Fruit fly (Drosophila melanogaster) whole organism, embryonic: ENCODE results near the gene CG32772.

ENCODE experiments used
- Aef1 ChIP-seq: fragments of 200-800 bp; sonication (Bioruptor generic); IDR thresholded peaks from 3 replicates; pipeline ENCODE4 v1.3.6; 2022; ENCODE audit warnings: missing biosample characterization, missing genetic modification characterization
- Asciz ChIP-seq: fragments of 200-800 bp; sonication (Bioruptor generic); optimal IDR thresholded peaks from 2 replicates; lab custom pipeline; 2017; ENCODE audit warnings: missing biosample characterization, mild to moderate bottlenecking, missing genetic modification characterization, missing genetic modification reagents
- Atf6 ChIP-seq: fragments of 200-800 bp; sonication (Bioruptor generic); IDR thresholded peaks from 2 replicates; pipeline ENCODE4 v1.3.6; 2022; ENCODE audit warnings: missing biosample characterization, missing genetic modification characterization
- Awh ChIP-seq: fragments of 200-800 bp; sonication (Bioruptor generic); IDR thresholded peaks from 2 replicates; pipeline ENCODE4, ENCODE4 v1.3.6; 2022; ENCODE audit warnings: missing biosample characterization, missing genetic modification characterization
- CG10147 ChIP-seq: fragments of 200-800 bp; sonication (Bioruptor generic); optimal IDR thresholded peaks from 2 replicates; lab custom pipeline; 2019; ENCODE audit warnings: missing biosample characterization, mild to moderate bottlenecking, missing genetic modification characterization, moderate library complexity
- CG10267 ChIP-seq: fragments of 200-800 bp; sonication (Bioruptor generic); optimal IDR thresholded peaks from 2 replicates; lab custom pipeline; 2018; ENCODE audit warnings: missing biosample characterization, mild to moderate bottlenecking, missing genetic modification characterization, moderate library complexity
- CG10321 ChIP-seq: fragments of 200-800 bp; sonication (Bioruptor generic); IDR thresholded peaks from 2 replicates; pipeline ENCODE4 v1.3.6; 2022; ENCODE audit warnings: missing biosample characterization, missing genetic modification characterization
- CG10366 ChIP-seq: fragments of 200-800 bp; sonication (Bioruptor generic); IDR thresholded peaks from 2 replicates; pipeline ENCODE4 v1.3.6; 2022; ENCODE audit warnings: missing biosample characterization, missing genetic modification characterization
- CG10543 ChIP-seq: fragments of 200-800 bp; sonication (Bioruptor generic); optimal IDR thresholded peaks from 3 replicates; lab custom pipeline; 2017; ENCODE audit warnings: missing biosample characterization, mild to moderate bottlenecking, missing genetic modification characterization, moderate library complexity
- CG10979 ChIP-seq: fragments of 200-800 bp; sonication (Bioruptor generic); optimal IDR thresholded peaks from 2 replicates; lab custom pipeline; 2018; ENCODE audit warnings: missing biosample characterization, mild to moderate bottlenecking, missing genetic modification characterization, moderate library complexity
- CG1233 ChIP-seq: fragments of 200-800 bp; sonication (Bioruptor generic); optimal IDR thresholded peaks from 4 replicates; lab custom pipeline; 2018; ENCODE audit warnings: missing biosample characterization, mild to moderate bottlenecking, missing genetic modification characterization
- CG13624 ChIP-seq: fragments of 200-800 bp; sonication (Bioruptor generic); optimal IDR thresholded peaks from 2 replicates; lab custom pipeline; 2016; ENCODE audit warnings: missing biosample characterization, missing genetic modification characterization
- CG15479 ChIP-seq: fragments of 200-800 bp; sonication (Bioruptor generic); optimal IDR thresholded peaks from 3 replicates; lab custom pipeline; 2019; ENCODE audit warnings: missing biosample characterization, mild to moderate bottlenecking, missing genetic modification characterization, moderate library complexity
- CG16815 ChIP-seq: fragments of 200-800 bp; sonication (Bioruptor generic); optimal IDR thresholded peaks from 3 replicates; lab custom pipeline; 2017; ENCODE audit warnings: missing biosample characterization, mild to moderate bottlenecking, missing genetic modification characterization
- CG17361 ChIP-seq: fragments of 200-800 bp; sonication (Bioruptor generic); IDR thresholded peaks from 3 replicates; pipeline ENCODE4 v1.3.6; 2022; ENCODE audit warnings: missing biosample characterization, missing genetic modification characterization
- CG3065 ChIP-seq: fragments of 200-800 bp; sonication (Bioruptor generic); optimal IDR thresholded peaks from 2 replicates; lab custom pipeline; 2016; ENCODE audit warnings: missing biosample characterization, missing genetic modification characterization
- CG31224 ChIP-seq: fragments of 200-800 bp; sonication (Bioruptor generic); IDR thresholded peaks from 2 replicates; pipeline ENCODE4 v1.3.6; 2022; ENCODE audit warnings: missing biosample characterization, missing genetic modification characterization
- CG34376 ChIP-seq: fragments of 200-800 bp; sonication (Bioruptor generic); optimal IDR thresholded peaks from 2 replicates; lab custom pipeline; 2018; ENCODE audit warnings: missing biosample characterization, mild to moderate bottlenecking, missing genetic modification characterization
- CG5953 ChIP-seq: fragments of 200-800 bp; sonication (Bioruptor generic); IDR thresholded peaks from 2 replicates; pipeline ENCODE4 v1.3.6; 2022; ENCODE audit warnings: missing biosample characterization, missing genetic modification characterization
- CG6791 ChIP-seq: fragments of 200-800 bp; sonication (Bioruptor generic); IDR thresholded peaks from 3 replicates; pipeline ENCODE4 v1.3.6; 2022; ENCODE audit warnings: missing biosample characterization, missing genetic modification characterization; ENCODE audit not compliant: partially characterized antibody
- CG7357 ChIP-seq: fragments of 200-800 bp; sonication (Bioruptor generic); IDR thresholded peaks from 3 replicates; pipeline ENCODE4 v1.3.6; 2022; ENCODE audit warnings: missing biosample characterization, missing genetic modification characterization
- CG7556 ChIP-seq: fragments of 200-800 bp; sonication (Bioruptor generic); optimal IDR thresholded peaks from 2 replicates; lab custom pipeline; 2017; ENCODE audit warnings: missing biosample characterization, mild to moderate bottlenecking, missing genetic modification characterization
- CG7963 ChIP-seq: fragments of 200-800 bp; sonication (Bioruptor generic); IDR thresholded peaks from 3 replicates; pipeline ENCODE4 v1.3.6; 2022; ENCODE audit warnings: missing biosample characterization, missing genetic modification characterization; ENCODE audit not compliant: partially characterized antibody
- CG8478 ChIP-seq: fragments of >200 bp; optimal IDR thresholded peaks from 2 replicates; lab custom pipeline; 2018
- CG9727 ChIP-seq: fragments of 200-800 bp; sonication (Bioruptor generic); optimal IDR thresholded peaks from 3 replicates; lab custom pipeline; 2017; ENCODE audit warnings: missing biosample characterization, mild to moderate bottlenecking, missing genetic modification characterization
- CG9817 ChIP-seq: fragments of 200-800 bp; sonication (Bioruptor generic); optimal IDR thresholded peaks from 2 replicates; lab custom pipeline; 2018; ENCODE audit warnings: missing biosample characterization, mild to moderate bottlenecking, missing genetic modification characterization, moderate library complexity
- CG9876 ChIP-seq: fragments of 200-800 bp; sonication (Bioruptor generic); optimal IDR thresholded peaks from 2 replicates; lab custom pipeline; 2016; ENCODE audit warnings: missing biosample characterization, missing genetic modification characterization
- CkIIα-i1 ChIP-seq: fragments of 200-800 bp; sonication (Bioruptor generic); IDR thresholded peaks from 2 replicates; pipeline ENCODE4 v1.3.6; 2022; ENCODE audit warnings: missing biosample characterization, missing genetic modification characterization
- Drgx ChIP-seq: fragments of 200-800 bp; sonication (Bioruptor generic); IDR thresholded peaks from 2 replicates; pipeline ENCODE4 v1.3.6; 2022; ENCODE audit warnings: missing biosample characterization, missing genetic modification characterization
- Fer1 ChIP-seq: fragments of 200-800 bp; sonication (Bioruptor generic); optimal IDR thresholded peaks from 2 replicates; lab custom pipeline; 2017; ENCODE audit warnings: missing biosample characterization, mild to moderate bottlenecking, missing genetic modification characterization
- Gug ChIP-seq: fragments of 200-800 bp; sonication (Bioruptor generic); IDR thresholded peaks from 4 replicates; pipeline ENCODE4 v1.3.6; 2022; ENCODE audit warnings: missing biosample characterization, missing genetic modification characterization
- H2.0 ChIP-seq: fragments of 200-800 bp; sonication (Bioruptor generic); IDR thresholded peaks from 2 replicates; pipeline ENCODE4 v1.3.6; 2022; ENCODE audit warnings: missing biosample characterization, missing genetic modification characterization
- Kr ChIP-seq: fragments of 200-800 bp; sonication (Bioruptor generic); optimal IDR thresholded peaks from 2 replicates; lab custom pipeline; 2017; ENCODE audit warnings: missing biosample characterization, mild to moderate bottlenecking, missing genetic modification characterization
- Myb ChIP-seq: fragments of 200-800 bp; sonication (Bioruptor generic); optimal IDR thresholded peaks from 2 replicates; lab custom pipeline; 2016; ENCODE audit warnings: missing biosample characterization, missing genetic modification characterization
- Oaz ChIP-seq: fragments of 200-800 bp; sonication (Bioruptor generic); IDR thresholded peaks from 2 replicates; pipeline ENCODE4 v1.3.6; 2022; ENCODE audit warnings: missing biosample characterization, missing genetic modification characterization
- Poxn ChIP-seq: fragments of 200-800 bp; sonication (Bioruptor generic); IDR thresholded peaks from 2 replicates; pipeline ENCODE4 v1.3.6; 2022; ENCODE audit warnings: missing biosample characterization, missing genetic modification characterization
- bcd ChIP-seq: fragments of 200-800 bp; sonication (Bioruptor generic); optimal IDR thresholded peaks from 2 replicates; lab custom pipeline; 2017; ENCODE audit warnings: missing biosample characterization, mild to moderate bottlenecking, missing genetic modification characterization
- br ChIP-seq: fragments of >200 bp; optimal IDR thresholded peaks from 2 replicates; lab custom pipeline; 2017
- crc ChIP-seq: fragments of 200-800 bp; sonication (Bioruptor generic); optimal IDR thresholded peaks from 2 replicates; lab custom pipeline; 2016; ENCODE audit warnings: missing biosample characterization, missing genetic modification characterization
- dmrt11E ChIP-seq: fragments of 200-800 bp; sonication (Bioruptor generic); optimal IDR thresholded peaks from 3 replicates; lab custom pipeline; 2018; ENCODE audit warnings: missing biosample characterization, mild to moderate bottlenecking, missing genetic modification characterization, moderate library complexity
- dysf ChIP-seq: fragments of 200-800 bp; sonication (Bioruptor generic); IDR thresholded peaks from 3 replicates; pipeline ENCODE4 v1.3.6; 2022; ENCODE audit warnings: missing biosample characterization, missing genetic modification characterization
- en ChIP-seq: fragments of 200-800 bp; sonication (Bioruptor generic); optimal IDR thresholded peaks from 2 replicates; lab custom pipeline; 2016; ENCODE audit warnings: missing biosample characterization, missing genetic modification characterization
- fd102C ChIP-seq: fragments of 200-800 bp; sonication (Bioruptor generic); optimal IDR thresholded peaks from 2 replicates; lab custom pipeline; 2018; ENCODE audit warnings: missing biosample characterization, mild to moderate bottlenecking, missing genetic modification characterization, moderate library complexity
- fru ChIP-seq: fragments of >200 bp; optimal IDR thresholded peaks from 2 replicates; lab custom pipeline; 2017
- kni ChIP-seq: fragments of 200-800 bp; sonication (Bioruptor generic); optimal IDR thresholded peaks from 3 replicates; lab custom pipeline; 2017; ENCODE audit warnings: mild to moderate bottlenecking, missing biosample characterization, missing genetic modification reagents, missing genetic modification characterization
- knrl ChIP-seq: fragments of 200-800 bp; sonication (Bioruptor generic); IDR thresholded peaks from 3 replicates; pipeline ENCODE4 v1.3.6; 2022; ENCODE audit warnings: missing biosample characterization, missing genetic modification characterization; ENCODE audit not compliant: partially characterized antibody
- lab ChIP-seq: fragments of 200-800 bp; sonication (Bioruptor generic); optimal IDR thresholded peaks from 3 replicates; lab custom pipeline; 2017; ENCODE audit warnings: missing biosample characterization, missing genetic modification characterization, mild to moderate bottlenecking, moderate library complexity, missing genetic modification reagents
- sd ChIP-seq: fragments of 200-800 bp; sonication (Bioruptor generic); optimal IDR thresholded peaks from 3 replicates; lab custom pipeline; 2018; ENCODE audit warnings: missing biosample characterization, mild to moderate bottlenecking, missing genetic modification characterization, moderate library complexity
- sob ChIP-seq: fragments of 200-800 bp; sonication (Bioruptor generic); IDR thresholded peaks from 2 replicates; pipeline ENCODE4 v1.3.6; 2022; ENCODE audit warnings: missing biosample characterization, missing genetic modification characterization
- tap ChIP-seq: fragments of 200-800 bp; optimal IDR thresholded peaks from 3 replicates; lab custom pipeline; 2019; ENCODE audit warnings: missing biosample characterization, mild to moderate bottlenecking, missing genetic modification characterization, moderate library complexity
- unpg ChIP-seq: fragments of 200-800 bp; sonication (Bioruptor generic); optimal IDR thresholded peaks from 3 replicates; lab custom pipeline; 2018; ENCODE audit warnings: missing biosample characterization, mild to moderate bottlenecking, missing genetic modification characterization, moderate library complexity
- vvl ChIP-seq: fragments of 200-800 bp; sonication (Bioruptor generic); IDR thresholded peaks from 2 replicates; pipeline ENCODE4 v1.3.6; 2022; ENCODE audit warnings: missing biosample characterization, missing genetic modification characterization

CG32772 gene

dm6 chrX:4906573-4906972 is 2.3 kb upstream of the CG32772 start, which contains the start of gene CG6927 (continued):
- TF ChIP-seq CG10979 (tag; lab: Kevin White, UChicago), result peak; percentile 59
- TF ChIP-seq kni (GFP tag; lab: Kevin White, UChicago), result no peak
- peak; percentile 93 for TF ChIP-seq dysf (GFP tag; lab: Robert Waterston, UW)
- no peak; the same call in 1 of the 2 replicates for TF ChIP-seq CkIIα-i1
- TF ChIP-seq CG13624, result no peak
- peak; percentile 71 for TF ChIP-seq unpg (GFP tag; lab: Kevin White, UChicago)
- TF ChIP-seq CG10366 (GFP tag; lab: Robert Waterston, UW), result peak; percentile 89
- TF ChIP-seq CG7357 (GFP tag; lab: Robert Waterston, UW), result peak; percentile 79
- TF ChIP-seq CG34376 (GFP tag; lab: Kevin White, UChicago), result no peak
- TF ChIP-seq CG1233 (GFP tag; lab: Kevin White, UChicago), result peak; percentile 51
- peak; percentile 69 for TF ChIP-seq dmrt11E
- peak; percentile 60; the same call in 1 of the 2 replicates for TF ChIP-seq CG10321 (GFP tag; lab: Robert Waterston, UW)
- TF ChIP-seq CG9876 (GFP tag; lab: Kevin White, UChicago), result no peak
- TF ChIP-seq crc (GFP tag; lab: Kevin White, UChicago), result peak; percentile 35
- peak; percentile 39 for TF ChIP-seq tap (tag; lab: Kevin White, UChicago)
- no peak for TF ChIP-seq CG8478
- peak; percentile 70 for TF ChIP-seq CG7556 (GFP tag; lab: Kevin White, UChicago)
- TF ChIP-seq bcd (GFP tag; lab: Kevin White, UChicago), result peak; percentile 85
- TF ChIP-seq sob (GFP tag; lab: Robert Waterston, UW), result peak; percentile 97
- TF ChIP-seq fd102C (GFP tag; lab: Kevin White, UChicago), result no peak
- TF ChIP-seq CG10543 (GFP tag; lab: Kevin White, UChicago), result no peak
- TF ChIP-seq Drgx, result peak; percentile 95
- TF ChIP-seq Oaz (GFP tag; lab: Robert Waterston, UW), result peak; percentile 95
- peak; percentile 90 for TF ChIP-seq Aef1 (GFP tag; lab: Robert Waterston, UW)
- peak; percentile 20 for TF ChIP-seq Asciz
- TF ChIP-seq CG5953 (GFP tag; lab: Robert Waterston, UW), result peak; percentile 78
- peak; percentile 66; the same call in 3 of the 4 replicates for TF ChIP-seq Gug
- peak; percentile 29 for TF ChIP-seq CG9817 (tag; lab: Kevin White, UChicago)
- peak; percentile 52; the same call in 1 of the 2 replicates for TF ChIP-seq Poxn (GFP tag; lab: Robert Waterston, UW)
- TF ChIP-seq knrl (GFP tag; lab: Robert Waterston, UW), result no peak
- peak; percentile 66 for TF ChIP-seq lab (GFP tag; lab: Kevin White, UChicago)
- peak; percentile 61 for TF ChIP-seq CG9727 (GFP tag; lab: Kevin White, UChicago)
- TF ChIP-seq fru (lab: Kevin White, UChicago), result no peak
- TF ChIP-seq en (GFP tag; lab: Kevin White, UChicago), result no peak
- no peak for TF ChIP-seq CG15479 (GFP tag; lab: Kevin White, UChicago)
- TF ChIP-seq Atf6, result peak; percentile 94
- peak; percentile 73 for TF ChIP-seq CG17361 (GFP tag; lab: Robert Waterston, UW)
- TF ChIP-seq CG6791, result no peak
- peak; percentile 19 for TF ChIP-seq CG16815 (GFP tag; lab: Kevin White, UChicago)
- peak; percentile 59 for TF ChIP-seq CG10267 (tag; lab: Kevin White, UChicago)
- no peak for TF ChIP-seq br
- peak; percentile 96 for TF ChIP-seq vvl (GFP tag; lab: Robert Waterston, UW)
- TF ChIP-seq CG31224 (GFP tag; lab: Robert Waterston, UW), result peak; percentile 88
- TF ChIP-seq Awh (GFP tag; lab: Robert Waterston, UW), result peak; percentile 88
- TF ChIP-seq Myb (GFP tag; lab: Kevin White, UChicago), result peak; percentile 20
- TF ChIP-seq H2.0 (GFP tag; lab: Robert Waterston, UW), result peak; percentile 91
- peak; percentile 29 for TF ChIP-seq CG10147 (GFP tag; lab: Kevin White, UChicago)
- TF ChIP-seq CG7963 (GFP tag; lab: Robert Waterston, UW), result no peak
- peak; percentile 41 for TF ChIP-seq Fer1 (GFP tag; lab: Kevin White, UChicago)
- TF ChIP-seq sd (tag; lab: Kevin White, UChicago), result no peak
- no peak for TF ChIP-seq CG3065 (GFP tag; lab: Kevin White, UChicago)
- no peak for TF ChIP-seq Kr
